Worm (Caenorhabditis elegans) whole organism, L3 larva: Measurements from ENCODE around the gene swan-2.

Experiments used
- ceh-82 ChIP-seq: fragments of 150-350 bp; optimal IDR thresholded peaks from 2 replicates; lab custom pipeline; 2014; ENCODE audit warnings: missing biosample characterization, missing genetic modification characterization
- ceh-9 ChIP-seq: sonication (generic microtip); optimal IDR thresholded peaks from 2 replicates; lab custom pipeline; 2018; ENCODE audit warnings: missing biosample characterization, missing genetic modification characterization
- elt-2 ChIP-seq: sonication (generic microtip); optimal IDR thresholded peaks from 2 replicates; lab custom pipeline; 2016; ENCODE audit warnings: missing genetic modification reagents, mild to moderate bottlenecking, missing genetic modification characterization, missing compliant biosample characterization
- nhr-237 ChIP-seq: fragments of 150-350 bp; optimal IDR thresholded peaks from 2 replicates; lab custom pipeline; 2014; ENCODE audit warnings: missing biosample characterization, missing genetic modification characterization
- nhr-25 ChIP-seq: sonication (generic microtip); optimal IDR thresholded peaks from 2 replicates; lab custom pipeline; 2017; ENCODE audit warnings: missing biosample characterization, missing genetic modification characterization
- nhr-43 ChIP-seq: sonication (generic microtip); optimal IDR thresholded peaks from 2 replicates; lab custom pipeline; 2016; ENCODE audit warnings: mild to moderate bottlenecking, missing genetic modification characterization, missing compliant biosample characterization; ENCODE audit not compliant: poor library complexity, severe bottlenecking
- pha-4 ChIP-seq: fragments of 150-350 bp; optimal IDR thresholded peaks from 2 replicates; lab custom pipeline; 2014; ENCODE audit warnings: missing biosample characterization, missing genetic modification reagents, missing genetic modification characterization

DNA sequence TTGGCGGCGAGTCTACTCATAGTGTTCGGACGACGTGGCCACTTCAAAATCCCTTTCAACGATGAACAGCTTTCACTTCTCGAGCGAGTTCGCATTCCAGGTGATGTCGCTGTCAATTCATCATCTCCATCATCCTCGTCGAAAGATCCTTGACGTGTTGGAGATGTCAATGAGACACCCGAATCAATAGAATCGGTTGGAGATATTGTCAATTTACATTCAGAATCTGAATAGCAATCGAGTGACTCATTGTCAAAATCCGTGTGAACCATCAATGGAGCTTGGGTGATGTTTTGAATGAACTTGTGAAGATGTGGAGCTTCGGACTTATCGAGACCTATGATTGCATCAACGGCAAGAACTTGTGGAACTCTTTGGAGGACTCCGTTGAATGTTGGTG is 18.3 kb downstream of the swan-2 start:
- no peak for TF ChIP-seq pha-4 (tag; lab: Kevin White, UChicago)
- TF ChIP-seq ceh-82 (tag; lab: Kevin White, UChicago): no peak
- TF ChIP-seq nhr-237 (tag; lab: Kevin White, UChicago): no peak
- TF ChIP-seq nhr-25 (tag; lab: Kevin White, UChicago): no peak
- TF ChIP-seq elt-2 (tag; lab: Kevin White, UChicago): no peak
- no peak for TF ChIP-seq nhr-43 (tag; lab: Kevin White, UChicago)
- no peak for TF ChIP-seq ceh-9 (tag; lab: Kevin White, UChicago)
